Fruit fly (Drosophila melanogaster): Measurements from ENCODE around the gene CG7058.

dm6 chrX:18771995-18772394, 34.5 kb upstream of the CG7058 start:
- TF ChIP-seq CG16779 (tag; optimal IDR thresholded peaks at IDR 0.05) (no peak), esn (GFP tag; optimal IDR thresholded peaks at IDR 0.05) (no peak), Hr39 (GFP tag; optimal IDR thresholded peaks at IDR 0.05) (no peak), fkh (GFP tag; optimal IDR thresholded peaks at IDR 0.05) (no peak), CG10631 (GFP tag; optimal IDR thresholded peaks at IDR 0.05) (no peak), fd85E (GFP tag; optimal IDR thresholded peaks at IDR 0.05) (no peak)
